Fruit fly (Drosophila melanogaster) whole organism, adult: Measurements from ENCODE around the gene CtBP.
A peak's percentile ranks its signal among the peaks of the same experiment; 100 is the strongest.

Experiments used
- CG11617 ChIP-seq: fragments of 200-800 bp; sonication (Bioruptor generic); optimal IDR thresholded peaks from 2 replicates; lab custom pipeline; 2017; ENCODE audit warnings: mild to moderate bottlenecking, missing biosample characterization, missing genetic modification reagents, missing genetic modification characterization
- CG12768 ChIP-seq: fragments of 200-800 bp; sonication (Bioruptor generic); optimal IDR thresholded peaks from 2 replicates; lab custom pipeline; 2017; ENCODE audit warnings: missing biosample characterization, missing genetic modification characterization, mild to moderate bottlenecking, moderate library complexity, missing genetic modification reagents
- CG14711 ChIP-seq: fragments of 200-800 bp; sonication (Bioruptor generic); optimal IDR thresholded peaks from 2 replicates; lab custom pipeline; 2018; ENCODE audit warnings: missing biosample characterization, mild to moderate bottlenecking, missing genetic modification characterization, moderate library complexity
- CG1620 ChIP-seq: fragments of 200-800 bp; sonication (Bioruptor generic); optimal IDR thresholded peaks from 2 replicates; lab custom pipeline; 2016; ENCODE audit warnings: missing biosample characterization, missing genetic modification characterization
- CG33017 ChIP-seq: fragments of 200-800 bp; sonication (Bioruptor generic); optimal IDR thresholded peaks from 2 replicates; lab custom pipeline; 2018; ENCODE audit warnings: missing biosample characterization, mild to moderate bottlenecking, missing genetic modification characterization, moderate library complexity
- CG5204 ChIP-seq: fragments of 200-800 bp; sonication (Bioruptor generic); optimal IDR thresholded peaks from 2 replicates; lab custom pipeline; 2016; ENCODE audit warnings: missing biosample characterization, missing genetic modification characterization
- CG7045 ChIP-seq: fragments of 200-800 bp; sonication (Bioruptor generic); optimal IDR thresholded peaks from 2 replicates; lab custom pipeline; 2017; ENCODE audit warnings: missing biosample characterization, mild to moderate bottlenecking, missing genetic modification characterization
- CG7101 ChIP-seq: fragments of 200-800 bp; sonication (Bioruptor generic); optimal IDR thresholded peaks from 2 replicates; lab custom pipeline; 2018; ENCODE audit warnings: missing biosample characterization, mild to moderate bottlenecking, missing genetic modification characterization, moderate library complexity
- Clk ChIP-seq: fragments of 200-800 bp; sonication (Bioruptor generic); optimal IDR thresholded peaks from 2 replicates; lab custom pipeline; 2017; ENCODE audit warnings: missing biosample characterization, missing genetic modification characterization
- Crg-1 ChIP-seq: fragments of 200-800 bp; sonication (Bioruptor generic); optimal IDR thresholded peaks from 2 replicates; lab custom pipeline; 2016; ENCODE audit warnings: missing biosample characterization, missing genetic modification characterization
- Hr96 ChIP-seq: fragments of 200-800 bp; sonication (Bioruptor generic); optimal IDR thresholded peaks from 2 replicates; lab custom pipeline; 2016; ENCODE audit warnings: missing biosample characterization, missing genetic modification characterization
- Mnt ChIP-seq: fragments of 200-800 bp; sonication (Bioruptor generic); optimal IDR thresholded peaks from 2 replicates; lab custom pipeline; 2016; ENCODE audit warnings: missing biosample characterization, mild to moderate bottlenecking, missing genetic modification characterization
- bab1 ChIP-seq: fragments of 200-800 bp; sonication (Bioruptor generic); optimal IDR thresholded peaks from 3 replicates; lab custom pipeline; 2019; ENCODE audit warnings: missing biosample characterization, mild to moderate bottlenecking, missing genetic modification characterization, moderate library complexity
- cic ChIP-seq: fragments of 200-800 bp; sonication (Bioruptor generic); optimal IDR thresholded peaks from 2 replicates; lab custom pipeline; 2017; ENCODE audit warnings: missing biosample characterization, mild to moderate bottlenecking, missing genetic modification characterization, moderate library complexity
- cnc ChIP-seq, 2 experiments: fragments of >200 bp; optimal IDR thresholded peaks; 2 replicates each; lab custom pipeline; 2017
- kay ChIP-seq: fragments of 200-800 bp; sonication (Bioruptor generic); peaks from one replicate; lab custom pipeline; 2016; ENCODE audit warnings: missing biosample characterization, missing genetic modification characterization, borderline replicate concordance
- ovo ChIP-seq: fragments of 200-800 bp; sonication (Bioruptor generic); optimal IDR thresholded peaks from 2 replicates; lab custom pipeline; 2016; ENCODE audit warnings: missing biosample characterization, missing genetic modification characterization
- pad ChIP-seq: fragments of 200-800 bp; sonication (Bioruptor generic); optimal IDR thresholded peaks from 3 replicates; lab custom pipeline; 2017; ENCODE audit warnings: missing biosample characterization, missing genetic modification characterization, mild to moderate bottlenecking, moderate library complexity, missing genetic modification reagents
- tj ChIP-seq: fragments of 200-800 bp; sonication (Bioruptor generic); optimal IDR thresholded peaks from 3 replicates; lab custom pipeline; 2017; ENCODE audit warnings: missing biosample characterization, mild to moderate bottlenecking, missing genetic modification characterization, moderate library complexity
- toe ChIP-seq: fragments of 200-800 bp; sonication (Bioruptor generic); optimal IDR thresholded peaks from 2 replicates; lab custom pipeline; 2016; ENCODE audit warnings: missing biosample characterization, missing genetic modification characterization

Gene CtBP

dm6 chr3R:13018284-13018900 is 6.9 kb downstream of the CtBP start:
- TF ChIP-seq toe, result no peak
- TF ChIP-seq Clk (GFP tag; lab: Kevin White, UChicago), result no peak
- no peak for TF ChIP-seq pad (GFP tag; lab: Kevin White, UChicago)
- no peak for TF ChIP-seq CG5204 (GFP tag; lab: Kevin White, UChicago)
- TF ChIP-seq bab1 (GFP tag; lab: Kevin White, UChicago), result no peak
- TF ChIP-seq kay (GFP tag; lab: Kevin White, UChicago), result no peak
- no peak for TF ChIP-seq cnc (optimal IDR thresholded peaks at IDR 0.05; lab: Kevin White, UChicago)
- peak; percentile 42 for TF ChIP-seq cic (GFP tag; lab: Kevin White, UChicago)
- TF ChIP-seq Hr96 (GFP tag; lab: Kevin White, UChicago), result no peak
- peak; percentile 5 for TF ChIP-seq ovo (GFP tag; lab: Kevin White, UChicago)
- TF ChIP-seq CG11617 (GFP tag; lab: Kevin White, UChicago), result no peak
- peak; percentile 36 for TF ChIP-seq Mnt (GFP tag; lab: Kevin White, UChicago)
- TF ChIP-seq CG33017 (tag; lab: Kevin White, UChicago), result peak; percentile 19
- TF ChIP-seq CG1620 (GFP tag; lab: Kevin White, UChicago), result no peak
- TF ChIP-seq CG7045 (GFP tag; lab: Kevin White, UChicago), result no peak

DNA sequence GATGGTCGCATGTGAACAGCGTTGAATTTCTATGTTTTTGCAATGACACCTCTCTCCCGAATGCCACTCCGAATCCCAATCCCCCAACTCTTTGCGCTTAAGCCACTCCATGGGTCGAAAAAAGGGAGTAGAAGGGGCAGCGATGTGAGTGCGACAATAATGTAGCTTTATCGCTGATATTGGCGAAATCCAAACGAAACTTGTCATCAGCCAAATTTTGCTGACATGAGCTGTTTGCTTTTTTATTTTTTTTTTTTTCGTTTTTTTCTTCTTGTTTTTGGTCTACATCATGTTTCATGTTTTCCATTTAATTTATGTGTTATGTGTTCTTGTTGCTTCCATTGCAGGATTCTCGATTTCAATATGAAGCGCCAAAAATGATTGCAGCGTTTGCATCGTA is 7.5 kb downstream of the CtBP start:
- no peak for TF ChIP-seq Hr96 (GFP tag; lab: Kevin White, UChicago)
- TF ChIP-seq tj (GFP tag; lab: Kevin White, UChicago), result peak; percentile 99

dm6 chr3R:13030257-13031173 is 19.1 kb downstream of the CtBP start, which contains the start of the genes CG46281 and CG46280:
Gene CG46281, minus strand, starts transcription at chr3R:13030307.
Gene CG46280, minus strand, starts transcription at chr3R:13030659.
- TF ChIP-seq CG33017 (tag; lab: Kevin White, UChicago) (no peak), pad (GFP tag; lab: Kevin White, UChicago) (peak; percentile 33), CG5204 (GFP tag; lab: Kevin White, UChicago) (no peak), CG14711 (tag; lab: Kevin White, UChicago) (peak; percentile 59), CG7101 (tag; lab: Kevin White, UChicago) (peak; percentile 42), toe (no peak), Mnt (GFP tag; lab: Kevin White, UChicago) (peak; percentile 58), cic (GFP tag; lab: Kevin White, UChicago) (peak; percentile 8), CG7045 (GFP tag; lab: Kevin White, UChicago) (peak; percentile 1), CG11617 (GFP tag; lab: Kevin White, UChicago) (peak; percentile 46), ovo (GFP tag; lab: Kevin White, UChicago) (no peak), CG12768 (GFP tag; lab: Kevin White, UChicago) (peak; percentile 31), Clk (GFP tag; lab: Kevin White, UChicago) (no peak), Crg-1 (GFP tag; lab: Kevin White, UChicago) (peak; percentile 32), cnc (optimal IDR thresholded peaks at IDR 0.05; lab: Kevin White, UChicago) (no peak), Hr96 (GFP tag; lab: Kevin White, UChicago) (no peak), bab1 (GFP tag; lab: Kevin White, UChicago) (peak; percentile 44), tj (GFP tag; lab: Kevin White, UChicago) (peak; percentile 23), CG1620 (GFP tag; lab: Kevin White, UChicago) (peak; percentile 49), kay (GFP tag; lab: Kevin White, UChicago) (peak; percentile 85)

DNA sequence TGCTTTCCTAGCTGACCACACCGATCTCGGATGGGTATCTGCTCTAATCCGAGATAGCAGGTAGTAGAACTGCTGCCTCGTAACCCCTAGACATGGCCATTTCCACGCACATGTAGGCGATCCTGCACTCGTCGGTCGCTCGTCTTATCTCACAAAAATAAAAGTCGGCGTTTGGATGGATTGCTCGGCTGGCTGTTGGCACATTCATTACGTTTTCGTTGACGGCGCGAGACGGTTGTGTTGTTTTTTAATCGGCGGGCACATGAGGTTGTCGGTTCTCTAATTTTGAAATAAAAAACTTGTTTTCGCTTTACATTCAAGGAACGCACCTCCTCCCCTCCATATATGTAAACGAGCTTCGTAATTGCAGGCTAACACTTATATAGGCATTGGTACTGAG is 20.9 kb downstream of the CtBP start, which contains the start of gene ry:
Gene ry (plus strand): TSS at position 206 of the 400 bp plus-strand sequence.
- TF ChIP-seq cic (GFP tag; lab: Kevin White, UChicago), result peak; percentile 84
- no peak for TF ChIP-seq CG5204 (GFP tag; lab: Kevin White, UChicago)
- TF ChIP-seq Mnt (GFP tag; lab: Kevin White, UChicago), result peak; percentile 70
- no peak for TF ChIP-seq CG1620 (GFP tag; lab: Kevin White, UChicago)
- peak; percentile 43 for TF ChIP-seq CG33017 (tag; lab: Kevin White, UChicago)

dm6 chr3R:13032975-13033445 is 21.6 kb downstream of the CtBP start:
- TF ChIP-seq Clk (GFP tag; lab: Kevin White, UChicago) (peak; percentile 39), ovo (GFP tag; lab: Kevin White, UChicago) (peak; percentile 4), bab1 (GFP tag; lab: Kevin White, UChicago) (no peak), Hr96 (GFP tag; lab: Kevin White, UChicago) (peak; percentile 30), cnc (optimal IDR thresholded peaks at IDR 0.05; lab: Kevin White, UChicago) (no peak), Crg-1 (GFP tag; lab: Kevin White, UChicago) (peak; percentile 76), CG7045 (GFP tag; lab: Kevin White, UChicago) (peak; percentile 85), cic (GFP tag; lab: Kevin White, UChicago) (peak; percentile 64), CG7101 (tag; lab: Kevin White, UChicago) (peak; percentile 83), tj (GFP tag; lab: Kevin White, UChicago) (no peak), CG12768 (GFP tag; lab: Kevin White, UChicago) (peak; percentile 78), pad (GFP tag; lab: Kevin White, UChicago) (peak; percentile 49), CG11617 (GFP tag; lab: Kevin White, UChicago) (peak; percentile 77), toe (peak; percentile 68), Mnt (GFP tag; lab: Kevin White, UChicago) (peak; percentile 79), CG14711 (tag; lab: Kevin White, UChicago) (peak; percentile 62), CG33017 (tag; lab: Kevin White, UChicago) (peak; percentile 71), kay (GFP tag; lab: Kevin White, UChicago) (peak; percentile 96), CG1620 (GFP tag; lab: Kevin White, UChicago) (no peak), CG5204 (GFP tag; lab: Kevin White, UChicago) (no peak)
